Worm (Caenorhabditis elegans) whole organism, late embryonic: ENCODE data around the gene flp-10.

Experiments used
- C38D4.7 ChIP-seq: fragments of 200-800 bp; sonication (Bioruptor generic); optimal IDR thresholded peaks from 2 replicates; lab custom pipeline; 2018; ENCODE audit warnings: mild to moderate bottlenecking, missing genetic modification characterization, moderate library complexity, missing compliant biosample characterization
- F13H6.1 ChIP-seq: sonication (generic microtip); optimal IDR thresholded peaks from 2 replicates; lab custom pipeline; 2016; ENCODE audit warnings: missing genetic modification characterization, missing compliant biosample characterization
- K09A11.1 ChIP-seq: sonication (generic microtip); optimal IDR thresholded peaks from 2 replicates; lab custom pipeline; 2017; ENCODE audit warnings: antibody characterized with exemption, mild to moderate bottlenecking, missing genetic modification characterization, missing compliant biosample characterization; ENCODE audit not compliant: insufficient read depth
- T23F11.4 ChIP-seq: fragments of 200-800 bp; sonication (Bioruptor generic); optimal IDR thresholded peaks from 2 replicates; lab custom pipeline; 2018; ENCODE audit warnings: mild to moderate bottlenecking, missing genetic modification characterization, missing compliant biosample characterization
- ceh-19 ChIP-seq: fragments of 200-800 bp; sonication (Bioruptor generic); optimal IDR thresholded peaks from 2 replicates; lab custom pipeline; 2018; ENCODE audit warnings: mild to moderate bottlenecking, missing genetic modification characterization, missing compliant biosample characterization
- ceh-45 ChIP-seq: fragments of 200-800 bp; sonication (Bioruptor generic); IDR thresholded peaks from 2 replicates; pipeline ENCODE4 v1.3.6; 2022; ENCODE audit warnings: missing genetic modification reagents, missing genetic modification characterization, missing compliant biosample characterization
- ceh-48 ChIP-seq: sonication (generic microtip); optimal IDR thresholded peaks from 2 replicates; lab custom pipeline; 2016; ENCODE audit warnings: missing genetic modification characterization, inconsistent platforms, missing compliant biosample characterization
- ceh-6 ChIP-seq: fragments of 200-800 bp; sonication (Bioruptor generic); optimal IDR thresholded peaks from 2 replicates; lab custom pipeline; 2018; ENCODE audit warnings: mild to moderate bottlenecking, missing genetic modification characterization, missing compliant biosample characterization
- che-1 ChIP-seq: sonication (generic microtip); optimal IDR thresholded peaks from 2 replicates; lab custom pipeline; 2016; ENCODE audit warnings: mild to moderate bottlenecking, missing genetic modification characterization, missing compliant biosample characterization
- dmd-4 ChIP-seq: sonication (generic microtip); optimal IDR thresholded peaks from 2 replicates; lab custom pipeline; 2016; ENCODE audit warnings: borderline replicate concordance, missing genetic modification characterization, missing compliant biosample characterization
- elt-4 ChIP-seq: sonication (generic microtip); optimal IDR thresholded peaks from 2 replicates; lab custom pipeline; 2016; ENCODE audit warnings: missing genetic modification characterization, missing compliant biosample characterization
- eyg-1 ChIP-seq: sonication (generic microtip); optimal IDR thresholded peaks from 2 replicates; lab custom pipeline; 2016; ENCODE audit warnings: missing genotype, missing genetic modification characterization, missing compliant biosample characterization
- fax-1 ChIP-seq: sonication (generic microtip); optimal IDR thresholded peaks from 2 replicates; lab custom pipeline; 2016; ENCODE audit warnings: missing genotype, missing genetic modification characterization, missing compliant biosample characterization
- hlh-15 ChIP-seq: sonication (generic microtip); optimal IDR thresholded peaks from 2 replicates; lab custom pipeline; 2016; ENCODE audit warnings: missing genetic modification characterization, missing compliant biosample characterization
- hlh-30 ChIP-seq: sonication (generic microtip); optimal IDR thresholded peaks from 2 replicates; lab custom pipeline; 2017; ENCODE audit warnings: antibody characterized with exemption, missing genetic modification characterization, missing compliant biosample characterization; ENCODE audit not compliant: insufficient read depth
- hlh-6 ChIP-seq: sonication (generic microtip); optimal IDR thresholded peaks from 2 replicates; lab custom pipeline; 2016; ENCODE audit warnings: missing genotype, missing genetic modification characterization, missing compliant biosample characterization
- hlh-8 ChIP-seq: sonication (generic microtip); optimal IDR thresholded peaks from 2 replicates; lab custom pipeline; 2016; ENCODE audit warnings: missing genotype, missing genetic modification characterization, missing compliant biosample characterization
- madf-2 ChIP-seq: sonication (generic microtip); optimal IDR thresholded peaks from 2 replicates; lab custom pipeline; 2017; ENCODE audit warnings: missing genetic modification characterization, missing compliant biosample characterization
- mec-3 ChIP-seq: sonication (generic microtip); optimal IDR thresholded peaks from 2 replicates; lab custom pipeline; 2016; ENCODE audit warnings: borderline replicate concordance, missing genetic modification characterization, missing compliant biosample characterization
- nhr-11 ChIP-seq: fragments of 150-350 bp; optimal IDR thresholded peaks from 2 replicates; lab custom pipeline; 2014; ENCODE audit warnings: missing biosample characterization, missing genetic modification characterization
- pros-1 ChIP-seq: fragments of 150-350 bp; optimal IDR thresholded peaks from 2 replicates; lab custom pipeline; 2014; ENCODE audit warnings: missing biosample characterization, missing genetic modification reagents, missing genetic modification characterization
- ref-2 ChIP-seq: sonication (generic microtip); optimal IDR thresholded peaks from 2 replicates; lab custom pipeline; 2016; ENCODE audit warnings: missing genetic modification characterization, missing compliant biosample characterization
- rnt-1 ChIP-seq: sonication (generic microtip); optimal IDR thresholded peaks from 2 replicates; lab custom pipeline; 2016; ENCODE audit warnings: missing genetic modification characterization, missing compliant biosample characterization
- sdc-2 ChIP-seq: sonication (generic microtip); optimal IDR thresholded peaks from 2 replicates; lab custom pipeline; 2016; ENCODE audit warnings: missing genotype, missing genetic modification characterization, missing compliant biosample characterization
- syd-9 ChIP-seq: sonication (generic microtip); optimal IDR thresholded peaks from 2 replicates; lab custom pipeline; 2016; ENCODE audit warnings: mild to moderate bottlenecking, missing genetic modification characterization, moderate library complexity, missing compliant biosample characterization
- ttx-3 ChIP-seq: sonication (generic microtip); optimal IDR thresholded peaks from 2 replicates; lab custom pipeline; 2016; ENCODE audit warnings: missing genetic modification reagents, missing genetic modification characterization, missing compliant biosample characterization
- unc-3 ChIP-seq, 2 experiments: fragments of 200-800 bp in 1 of 2; sonication (Bioruptor generic) in 1 of 2; sonication (generic microtip) in 1 of 2; conservative IDR thresholded peaks in 1 of 2; optimal IDR thresholded peaks in 1 of 2; 2 replicates each; pipeline versions ENCODE4 v1.3.6 to Lab custom; 2016 to 2022; ENCODE audit warnings: missing compliant biosample characterization in 2 of 2, missing genetic modification characterization in 2 of 2, missing genetic modification reagents in 1 of 2
- unc-55 ChIP-seq: sonication (generic microtip); optimal IDR thresholded peaks from 2 replicates; lab custom pipeline; 2017; ENCODE audit warnings: missing biosample characterization, missing genetic modification reagents, missing genetic modification characterization

The flp-10 gene

ce11 chrIV:7879017-7879416, 10.3 kb downstream of the flp-10 start, which contains the start of gene srt-73:
Gene srt-73 (plus strand): TSS chrIV:7879317.
- TF ChIP-seq unc-55 (GFP tag; lab: Kevin White, UChicago), result no peak
- TF ChIP-seq, all 69 proteins: peak for 0

- TF ChIP-seq F13H6.1 (tag; lab: Kevin White, UChicago) (no peak), hlh-8 (tag; lab: Kevin White, UChicago) (no peak), pros-1 (tag; lab: Kevin White, UChicago) (no peak), ref-2 (tag; lab: Kevin White, UChicago) (no peak), eyg-1 (tag; lab: Kevin White, UChicago) (no peak), hlh-6 (tag; lab: Kevin White, UChicago) (no peak), ceh-45 (GFP tag; lab: Robert Waterston, UW) (no peak), elt-4 (tag; lab: Kevin White, UChicago) (no peak), madf-2 (tag; lab: Kevin White, UChicago) (no peak), che-1 (no peak), hlh-30 (tag; lab: Kevin White, UChicago) (no peak), unc-3 (GFP tag; conservative IDR thresholded peaks at IDR 0.05; lab: Robert Waterston, UW) (no peak), unc-3 (tag; optimal IDR thresholded peaks at IDR 0.05; lab: Kevin White, UChicago) (no peak)
Measured at ce11 chrIV:7881166-7881565, 12.5 kb downstream of the flp-10 start.

- TF ChIP-seq rnt-1 (tag; lab: Kevin White, UChicago), result no peak
- TF ChIP-seq ref-2 (tag; lab: Kevin White, UChicago), result no peak
- TF ChIP-seq nhr-11, result no peak
- no peak for TF ChIP-seq elt-4 (tag; lab: Kevin White, UChicago)
- no peak for TF ChIP-seq mec-3
- no peak for TF ChIP-seq syd-9 (tag; lab: Kevin White, UChicago)
- TF ChIP-seq T23F11.4 (GFP tag; lab: Kevin White, UChicago), result no peak
- TF ChIP-seq eyg-1 (tag; lab: Kevin White, UChicago), result no peak
Measured at ce11 chrIV:7881726-7882125, 13.0 kb downstream of the flp-10 start, which contains the start of gene atic-1. Gene atic-1 (plus strand): TSS chrIV:7882026.

ce11 chrIV:7897443-7897842, 28.7 kb downstream of the flp-10 start, which contains the start of gene ilys-4:
Gene ilys-4 (minus strand): TSS chrIV:7897543.
- no peak for TF ChIP-seq madf-2 (tag; lab: Kevin White, UChicago)
- no peak for TF ChIP-seq ceh-48 (tag; lab: Kevin White, UChicago)
- no peak for TF ChIP-seq ceh-19 (GFP tag; lab: Kevin White, UChicago)

ce11 chrIV:7897953-7898352, 29.2 kb downstream of the flp-10 start:
- TF ChIP-seq dmd-4 (tag; lab: Kevin White, UChicago), result no peak
- TF ChIP-seq K09A11.1, result no peak
- no peak for TF ChIP-seq C38D4.7
- no peak for TF ChIP-seq unc-55 (GFP tag; lab: Kevin White, UChicago)
- no peak for TF ChIP-seq sdc-2
- TF ChIP-seq ttx-3 (tag; lab: Kevin White, UChicago), result no peak
- no peak for TF ChIP-seq che-1
- TF ChIP-seq hlh-15 (tag; lab: Kevin White, UChicago), result no peak
- no peak for TF ChIP-seq T23F11.4 (GFP tag; lab: Kevin White, UChicago)
- no peak for TF ChIP-seq fax-1 (tag; lab: Kevin White, UChicago)
- TF ChIP-seq, all 69 proteins: peak for 0

- TF ChIP-seq ceh-6 (GFP tag; lab: Kevin White, UChicago), result no peak
Measured at ce11 chrIV:7898489-7898888, 29.8 kb downstream of the flp-10 start.
